Fruit fly (Drosophila melanogaster): ENCODE data around the gene CG14563.

Gene CG14563

dm6 chr3L:21830125-21830524 is 12.1 kb downstream of the CG14563 start (continued):
- no peak for TF ChIP-seq dysf (GFP tag; IDR thresholded peaks at IDR 0.05)
- no peak for TF ChIP-seq CG12769 (tag; optimal IDR thresholded peaks at IDR 0.05)
- no peak for TF ChIP-seq trem (tag; optimal IDR thresholded peaks at IDR 0.05)
- TF ChIP-seq CG2120 (GFP tag; optimal IDR thresholded peaks at IDR 0.05), result no peak

dm6 chr3L:21828177-21828589 is 14.0 kb downstream of the CG14563 start, which contains the start of gene CG32448:
TSS of gene CG32448 (minus strand) at chr3L:21828480.
- no peak for TF ChIP-seq CG2875 (GFP tag; optimal IDR thresholded peaks at IDR 0.05)
- TF ChIP-seq fd96Cb (tag; optimal IDR thresholded peaks at IDR 0.05), result peak; percentile 48
- TF ChIP-seq odd (GFP tag; optimal IDR thresholded peaks at IDR 0.05), result no peak
- no peak for TF ChIP-seq Gsc (GFP tag; IDR thresholded peaks at IDR 0.05)
- TF ChIP-seq hkb (optimal IDR thresholded peaks at IDR 0.05), result no peak
- peak; percentile 65; the same call in 1 of the 2 replicates for TF ChIP-seq hkb (GFP tag; IDR thresholded peaks at IDR 0.05)
- TF ChIP-seq D (optimal IDR thresholded peaks at IDR 0.05), result no peak
- TF ChIP-seq D (GFP tag; optimal IDR thresholded peaks at IDR 0.05), result no peak
- TF ChIP-seq CG11695 (GFP tag; IDR thresholded peaks at IDR 0.05), result peak; percentile 50; the same call in 1 of the 3 replicates
- TF ChIP-seq Gug (GFP tag; IDR thresholded peaks at IDR 0.05), result peak; percentile 82
- TF ChIP-seq CG9932 (GFP tag; IDR thresholded peaks at IDR 0.05), result peak; percentile 79
- no peak for TF ChIP-seq sqz (GFP tag; optimal IDR thresholded peaks at IDR 0.05)
- peak; percentile 64 for TF ChIP-seq CG17361 (GFP tag; IDR thresholded peaks at IDR 0.05)
- TF ChIP-seq cad (GFP tag; optimal IDR thresholded peaks at IDR 0.05), result no peak
- peak in 1 of 2 experiments; percentile 74 for TF ChIP-seq crp (GFP tag; optimal IDR thresholded peaks at IDR 0.05)
- peak; percentile 49 for TF ChIP-seq CG1647 (GFP tag; optimal IDR thresholded peaks at IDR 0.05)
- no peak for TF ChIP-seq CG12299 (tag; optimal IDR thresholded peaks at IDR 0.05)
- no peak for TF ChIP-seq CG2889 (GFP tag; IDR thresholded peaks at IDR 0.05)
- no peak for TF ChIP-seq MTF-1 (GFP tag; optimal IDR thresholded peaks at IDR 0.05; ENCODE audit: borderline replicate concordance)
- TF ChIP-seq B-H2 (GFP tag; optimal IDR thresholded peaks at IDR 0.05), result peak; percentile 19
- TF ChIP-seq wek (GFP tag; optimal IDR thresholded peaks at IDR 0.05), result peak; percentile 99
- TF ChIP-seq dati (GFP tag; IDR thresholded peaks at IDR 0.05), result peak; percentile 54; the same call in 1 of the 2 replicates
- TF ChIP-seq jigr1 (GFP tag; IDR thresholded peaks at IDR 0.05), result no peak
- TF ChIP-seq Sin3A (optimal IDR thresholded peaks at IDR 0.05), result no peak
- no peak for TF ChIP-seq mirr (GFP tag; optimal IDR thresholded peaks at IDR 0.05)
- TF ChIP-seq CG18599 (GFP tag; optimal IDR thresholded peaks at IDR 0.05), result peak; percentile 56
- TF ChIP-seq CG31388 (GFP tag; optimal IDR thresholded peaks at IDR 0.05), result peak; percentile 1
- TF ChIP-seq CG11456 (GFP tag; IDR thresholded peaks at IDR 0.05), result peak; percentile 78
- 0 out of 2 replicates have a peak, but pooled peaks have one; percentile 31 for TF ChIP-seq Nf-YA (GFP tag; IDR thresholded peaks at IDR 0.05)
- no peak for TF ChIP-seq Tbp (GFP tag; optimal IDR thresholded peaks at IDR 0.05)
- TF ChIP-seq CG10959 (GFP tag; IDR thresholded peaks at IDR 0.05), result peak; percentile 40; the same call in 1 of the 2 replicates
- peak; percentile 76 for TF ChIP-seq pho (GFP tag; optimal IDR thresholded peaks at IDR 0.05)
- peak; percentile 44 for TF ChIP-seq CG1233 (GFP tag; optimal IDR thresholded peaks at IDR 0.05)
- TF ChIP-seq mam (GFP tag; optimal IDR thresholded peaks at IDR 0.05), result peak; percentile 64
- TF ChIP-seq dmrt11E (tag; optimal IDR thresholded peaks at IDR 0.05), result peak; percentile 60
- TF ChIP-seq nau (GFP tag; optimal IDR thresholded peaks at IDR 0.05), result no peak
- no peak for TF ChIP-seq dimm (GFP tag; IDR thresholded peaks at IDR 0.05)
- peak; percentile 58 for TF ChIP-seq jumu (GFP tag; optimal IDR thresholded peaks at IDR 0.05)
- peak; percentile 5 for TF ChIP-seq gcm (GFP tag; optimal IDR thresholded peaks at IDR 0.05)
- no peak for TF ChIP-seq CG2129 (GFP tag; IDR thresholded peaks at IDR 0.05; ENCODE audit: partially characterized antibody)
- TF ChIP-seq croc (GFP tag; conservative IDR thresholded peaks at IDR 0.05), result peak; percentile 47; the same call in 2 of the 3 replicates
- peak; percentile 50 for TF ChIP-seq Hmr (GFP tag; optimal IDR thresholded peaks at IDR 0.05)
- TF ChIP-seq tll (GFP tag; optimal IDR thresholded peaks at IDR 0.05), result peak in 1 of 2 experiments; percentile 0
- peak; percentile 26 for TF ChIP-seq Sry-δ (GFP tag; optimal IDR thresholded peaks at IDR 0.05)
- peak; percentile 63; the same call in 2 of the 3 replicates for TF ChIP-seq Mrtf (GFP tag; IDR thresholded peaks at IDR 0.05)
- no peak for TF ChIP-seq zen2 (GFP tag; IDR thresholded peaks at IDR 0.05; ENCODE audit: partially characterized antibody)

All from whole organism, embryonic.